Worm (Caenorhabditis elegans) whole organism, young adult: ENCODE results near the gene D1054.5.
A peak's percentile ranks its signal among the peaks of the same experiment; 100 is the strongest.

Experiments
- B0261.1 ChIP-seq: sonication (generic microtip); optimal IDR thresholded peaks from 2 replicates; lab custom pipeline; 2016; ENCODE audit warnings: mild to moderate bottlenecking, missing genetic modification characterization, moderate library complexity, missing compliant biosample characterization
- B0336.3 ChIP-seq: fragments of 200-800 bp; sonication (Bioruptor generic); IDR thresholded peaks from 2 replicates; pipeline ENCODE4 v1.3.6; 2022; ENCODE audit warnings: missing genetic modification characterization, missing compliant biosample characterization
- D2030.7 ChIP-seq: fragments of 200-800 bp; sonication (Bioruptor generic); IDR thresholded peaks from 2 replicates; pipeline ENCODE4 v1.3.6; 2022; ENCODE audit warnings: missing genetic modification reagents, missing genetic modification characterization, missing compliant biosample characterization
- F22D6.2 ChIP-seq: sonication (generic microtip); optimal IDR thresholded peaks from 2 replicates; lab custom pipeline; 2016; ENCODE audit warnings: mild to moderate bottlenecking, missing genetic modification characterization, missing compliant biosample characterization
- F37B4.10 ChIP-seq: fragments of 200-800 bp; sonication (Bioruptor generic); IDR thresholded peaks from 2 replicates; pipeline ENCODE4 v1.3.6; 2022; ENCODE audit warnings: missing genetic modification characterization, missing compliant biosample characterization
- F57A8.1 ChIP-seq: fragments of 200-800 bp; sonication (Bioruptor generic); optimal IDR thresholded peaks from 2 replicates; lab custom pipeline; 2018; ENCODE audit warnings: mild to moderate bottlenecking, missing genetic modification characterization, moderate library complexity, missing compliant biosample characterization
- F57C9.4 ChIP-seq: sonication (generic microtip); optimal IDR thresholded peaks from 2 replicates; lab custom pipeline; 2017; ENCODE audit warnings: mild to moderate bottlenecking, missing genetic modification characterization, missing compliant biosample characterization
- Y56A3A.18 ChIP-seq: fragments of 200-800 bp; sonication (Bioruptor generic); IDR thresholded peaks from 2 replicates; pipeline ENCODE4 v1.3.6; 2022; ENCODE audit warnings: missing genetic modification reagents, missing genetic modification characterization, missing compliant biosample characterization
- Y67H2A.10 ChIP-seq: fragments of 200-800 bp; sonication (Bioruptor generic); conservative IDR thresholded peaks from 2 replicates; pipeline ENCODE4 v1.3.6; 2022; ENCODE audit warnings: missing genetic modification reagents, missing genetic modification characterization, missing compliant biosample characterization
- Y79H2A.3 ChIP-seq: fragments of 200-800 bp; sonication (Bioruptor generic); conservative IDR thresholded peaks from 2 replicates; pipeline ENCODE4 v1.3.6; 2022; ENCODE audit warnings: missing genetic modification reagents, missing genetic modification characterization, missing compliant biosample characterization
- aptf-2 ChIP-seq: fragments of 200-800 bp; sonication (Bioruptor generic); conservative IDR thresholded peaks from 2 replicates; pipeline ENCODE4 v1.3.6; 2022; ENCODE audit warnings: missing genetic modification reagents, missing genetic modification characterization, missing compliant biosample characterization
- athp-1 ChIP-seq: sonication (generic microtip); optimal IDR thresholded peaks from 2 replicates; lab custom pipeline; 2017; ENCODE audit warnings: mild to moderate bottlenecking, missing genetic modification characterization, missing compliant biosample characterization
- bed-2 ChIP-seq: fragments of 200-800 bp; sonication (Bioruptor generic); IDR thresholded peaks from 2 replicates; pipeline ENCODE4 v1.3.6; 2022; ENCODE audit warnings: missing genetic modification reagents, missing genetic modification characterization, missing compliant biosample characterization
- ccch-3 ChIP-seq: fragments of 200-800 bp; sonication (Bioruptor generic); optimal IDR thresholded peaks from 2 replicates; lab custom pipeline; 2018; ENCODE audit warnings: mild to moderate bottlenecking, missing genetic modification characterization, missing compliant biosample characterization
- ceh-40 ChIP-seq: fragments of 200-800 bp; sonication (Bioruptor generic); IDR thresholded peaks from 2 replicates; pipeline ENCODE4 v1.3.6; 2022; ENCODE audit warnings: missing genetic modification characterization, missing compliant biosample characterization
- die-1 ChIP-seq: sonication (generic microtip); optimal IDR thresholded peaks from 2 replicates; lab custom pipeline; 2016; ENCODE audit warnings: missing genotype, mild to moderate bottlenecking, missing genetic modification characterization, missing compliant biosample characterization
- dpl-1 ChIP-seq: fragments of 150-350 bp; optimal IDR thresholded peaks from 2 replicates; lab custom pipeline; 2014; ENCODE audit warnings: missing biosample characterization, missing genetic modification reagents, missing genetic modification characterization
- ekl-4 ChIP-seq: fragments of 200-800 bp; sonication (Bioruptor generic); IDR thresholded peaks from 2 replicates; pipeline ENCODE4 v1.3.6; 2022; ENCODE audit warnings: missing genetic modification reagents, missing genetic modification characterization, missing compliant biosample characterization
- gei-17 ChIP-seq: fragments of 200-800 bp; sonication (Bioruptor generic); optimal IDR thresholded peaks from 2 replicates; lab custom pipeline; 2018; ENCODE audit warnings: mild to moderate bottlenecking, missing genetic modification characterization, missing compliant biosample characterization
- hlh-12 ChIP-seq: sonication (generic microtip); optimal IDR thresholded peaks from 2 replicates; lab custom pipeline; 2016; ENCODE audit warnings: missing genetic modification characterization, missing compliant biosample characterization
- hmg-20 ChIP-seq: fragments of 200-800 bp; sonication (Bioruptor generic); IDR thresholded peaks from 2 replicates; pipeline ENCODE4 v1.3.6; 2022; ENCODE audit warnings: missing genetic modification reagents, missing genetic modification characterization, missing compliant biosample characterization
- hrde-1 ChIP-seq: sonication (generic microtip); optimal IDR thresholded peaks from 2 replicates; lab custom pipeline; 2016; ENCODE audit warnings: missing genetic modification characterization, mild to moderate bottlenecking, missing compliant biosample characterization, moderate library complexity, missing genotype, missing genetic modification reagents, borderline replicate concordance
- hsf-1 ChIP-seq: fragments of 200-800 bp; sonication (Bioruptor generic); IDR thresholded peaks from 2 replicates; pipeline ENCODE4 v1.3.6; 2022; ENCODE audit warnings: missing genetic modification reagents, missing genetic modification characterization, missing compliant biosample characterization
- lag-1 ChIP-seq: fragments of 200-800 bp; sonication (Bioruptor generic); IDR thresholded peaks from 2 replicates; pipeline ENCODE4 v1.3.6; 2022; ENCODE audit warnings: missing genetic modification reagents, missing genetic modification characterization, missing compliant biosample characterization
- let-526 ChIP-seq: fragments of 200-800 bp; sonication (Bioruptor generic); IDR thresholded peaks from 2 replicates; pipeline ENCODE4 v1.3.6; 2022; ENCODE audit warnings: missing genetic modification reagents, missing genetic modification characterization, missing compliant biosample characterization
- let-607 ChIP-seq, 2 experiments: fragments of 200-800 bp in 1 of 2; sonication (Bioruptor generic) in 1 of 2; sonication (generic microtip) in 1 of 2; optimal IDR thresholded peaks; 2 replicates each; lab custom pipeline; 2016 to 2018; ENCODE audit warnings: mild to moderate bottlenecking in 2 of 2, missing compliant biosample characterization in 2 of 2, missing genetic modification characterization in 2 of 2, moderate library complexity in 2 of 2, missing genotype in 1 of 2
- lin-40 ChIP-seq: sonication (generic microtip); optimal IDR thresholded peaks from 2 replicates; lab custom pipeline; 2016; ENCODE audit warnings: missing genetic modification characterization, mild to moderate bottlenecking, missing compliant biosample characterization, missing genotype, missing genetic modification reagents
- lir-1 ChIP-seq: fragments of 200-800 bp; sonication (Bioruptor generic); conservative IDR thresholded peaks from 2 replicates; pipeline ENCODE4 v1.3.6; 2022; ENCODE audit warnings: missing genetic modification reagents, missing genetic modification characterization, missing compliant biosample characterization
- madf-10 ChIP-seq: sonication (generic microtip); optimal IDR thresholded peaks from 2 replicates; lab custom pipeline; 2016; ENCODE audit warnings: mild to moderate bottlenecking, missing genetic modification characterization, missing compliant biosample characterization
- madf-6 ChIP-seq: fragments of 200-800 bp; sonication (Bioruptor generic); IDR thresholded peaks from 2 replicates; pipeline ENCODE4 v1.3.6; 2022; ENCODE audit warnings: missing genetic modification reagents, missing genetic modification characterization, missing compliant biosample characterization
- mel-28 ChIP-seq: sonication (generic microtip); optimal IDR thresholded peaks from 2 replicates; lab custom pipeline; 2016; ENCODE audit warnings: borderline replicate concordance, mild to moderate bottlenecking, missing genetic modification characterization, missing compliant biosample characterization
- mxl-1 ChIP-seq: sonication (generic microtip); optimal IDR thresholded peaks from 2 replicates; lab custom pipeline; 2016; ENCODE audit warnings: missing genetic modification characterization, missing compliant biosample characterization
- nfya-1 ChIP-seq: sonication (generic microtip); optimal IDR thresholded peaks from 2 replicates; lab custom pipeline; 2017; ENCODE audit warnings: antibody characterized with exemption, missing compliant biosample characterization, missing genetic modification characterization, borderline replicate concordance; ENCODE audit not compliant: insufficient read depth
- nhr-120 ChIP-seq: fragments of 200-800 bp; sonication (Bioruptor generic); IDR thresholded peaks from 2 replicates; pipeline ENCODE4 v1.3.6; 2022; ENCODE audit warnings: missing genetic modification characterization, missing compliant biosample characterization
- nhr-179 ChIP-seq: sonication (generic microtip); optimal IDR thresholded peaks from 2 replicates; lab custom pipeline; 2016; ENCODE audit warnings: mild to moderate bottlenecking, missing genetic modification characterization, missing compliant biosample characterization
- nhr-80 ChIP-seq: sonication (generic microtip); optimal IDR thresholded peaks from 2 replicates; lab custom pipeline; 2016; ENCODE audit warnings: missing genetic modification characterization, missing compliant biosample characterization
- pbrm-1 ChIP-seq: fragments of 200-800 bp; sonication (Bioruptor generic); IDR thresholded peaks from 2 replicates; pipeline ENCODE4 v1.3.6; 2022; ENCODE audit warnings: missing genetic modification reagents, missing genetic modification characterization, missing compliant biosample characterization
- rec-8 ChIP-seq, 2 experiments: sonication (generic microtip); optimal IDR thresholded peaks; 2 replicates each; lab custom pipeline; 2016; ENCODE audit warnings: mild to moderate bottlenecking in 2 of 2, missing genetic modification characterization in 2 of 2, missing genetic modification reagents in 2 of 2, missing genotype in 2 of 2, missing biosample characterization in 1 of 2, missing compliant biosample characterization in 1 of 2, moderate library complexity in 1 of 2
- repo-1 ChIP-seq: sonication (generic microtip); optimal IDR thresholded peaks from 2 replicates; lab custom pipeline; 2017; ENCODE audit warnings: mild to moderate bottlenecking, missing genetic modification characterization, missing compliant biosample characterization
- sdz-38 ChIP-seq: sonication (generic microtip); optimal IDR thresholded peaks from 2 replicates; lab custom pipeline; 2016; ENCODE audit warnings: missing genotype, missing genetic modification characterization, missing compliant biosample characterization
- snpc-1.3 ChIP-seq: sonication (generic microtip); optimal IDR thresholded peaks from 2 replicates; lab custom pipeline; 2017; ENCODE audit warnings: missing genetic modification characterization, mild to moderate bottlenecking, missing compliant biosample characterization, antibody characterized with exemption, moderate library complexity, missing genotype, missing genetic modification reagents; ENCODE audit not compliant: insufficient read depth
- snpc-3.4 ChIP-seq: sonication (generic microtip); optimal IDR thresholded peaks from 2 replicates; lab custom pipeline; 2017; ENCODE audit warnings: missing genetic modification characterization, mild to moderate bottlenecking, missing compliant biosample characterization, antibody characterized with exemption, moderate library complexity, missing genotype, missing genetic modification reagents
- sptf-2 ChIP-seq: fragments of 200-800 bp; sonication (Bioruptor generic); optimal IDR thresholded peaks from 2 replicates; lab custom pipeline; 2018; ENCODE audit warnings: mild to moderate bottlenecking, missing genetic modification characterization, missing compliant biosample characterization
- unc-130 ChIP-seq: sonication (generic microtip); optimal IDR thresholded peaks from 2 replicates; lab custom pipeline; 2016; ENCODE audit warnings: missing genetic modification reagents, missing genetic modification characterization, missing compliant biosample characterization
- ztf-18 ChIP-seq: sonication (generic microtip); optimal IDR thresholded peaks from 2 replicates; lab custom pipeline; 2016; ENCODE audit warnings: missing genotype, mild to moderate bottlenecking, missing genetic modification characterization, missing compliant biosample characterization
- ztf-26 ChIP-seq: sonication (generic microtip); optimal IDR thresholded peaks from 2 replicates; lab custom pipeline; 2017; ENCODE audit warnings: missing genetic modification characterization, missing compliant biosample characterization
- ztf-28 ChIP-seq: fragments of 200-800 bp; sonication (Bioruptor generic); IDR thresholded peaks from 2 replicates; pipeline ENCODE4 v1.3.6; 2022; ENCODE audit warnings: missing genetic modification reagents, missing genetic modification characterization, missing compliant biosample characterization
- ztf-3 ChIP-seq: fragments of 200-800 bp; sonication (Bioruptor generic); optimal IDR thresholded peaks from 2 replicates; lab custom pipeline; 2018; ENCODE audit warnings: mild to moderate bottlenecking, missing genetic modification characterization, missing compliant biosample characterization
- ztf-6 ChIP-seq: fragments of 200-800 bp; sonication (Bioruptor generic); IDR thresholded peaks from 2 replicates; pipeline ENCODE4 v1.3.6; 2022; ENCODE audit warnings: missing genetic modification reagents, missing genetic modification characterization, missing compliant biosample characterization

D1054.5 gene

DNA sequence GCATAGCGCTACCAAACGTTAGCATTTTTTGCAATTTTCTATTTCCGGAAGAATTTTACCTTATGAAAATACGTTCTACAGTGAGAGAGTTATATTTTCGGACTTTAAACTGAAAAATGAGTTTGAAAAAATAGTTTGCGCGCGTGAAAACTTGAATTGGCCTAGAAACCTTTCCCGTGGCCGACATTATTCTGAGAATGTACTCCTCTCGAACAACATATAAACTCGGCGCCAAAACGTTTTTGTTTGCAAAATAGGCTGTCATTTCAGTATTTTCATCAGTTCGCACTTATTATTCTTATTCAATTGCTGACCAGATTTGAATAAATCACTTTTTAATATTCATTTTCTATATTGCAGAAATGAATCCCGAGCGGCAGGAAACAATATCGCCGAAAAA, 39.6 kb downstream of the D1054.5 start, which contains the start of the genes mre-11 and wdr-5.3 (continued):
- no peak for TF ChIP-seq hmg-20
- no peak for TF ChIP-seq F22D6.2 (tag; lab: Kevin White, UChicago)
- no peak for TF ChIP-seq mel-28
- 0 out of 2 replicates have a peak, but pooled peaks have one; percentile 51 for TF ChIP-seq hsf-1 (GFP tag; lab: Robert Waterston, UW)
- no peak for TF ChIP-seq Y56A3A.18
- TF ChIP-seq lir-1 (GFP tag; lab: Robert Waterston, UW): peak; percentile 21; the same call in 1 of the 2 replicates
- no peak for TF ChIP-seq F57C9.4
- TF ChIP-seq sdz-38 (tag; lab: Kevin White, UChicago): no peak
- TF ChIP-seq lin-40: no peak
- no peak for TF ChIP-seq repo-1 (tag; lab: Kevin White, UChicago)
- no peak for TF ChIP-seq hrde-1 (tag; lab: Kevin White, UChicago)
- TF ChIP-seq sptf-2 (GFP tag; lab: Kevin White, UChicago): no peak
- TF ChIP-seq rec-8 (tag; optimal IDR thresholded peaks at IDR 0.05; lab: Kevin White, UChicago): no peak
- TF ChIP-seq nhr-120: no peak
- TF ChIP-seq B0261.1 (tag; lab: Kevin White, UChicago): no peak
- no peak for TF ChIP-seq let-607 (tag; optimal IDR thresholded peaks at IDR 0.05; lab: Kevin White, UChicago)
- no peak for TF ChIP-seq F37B4.10
- TF ChIP-seq dpl-1: peak; percentile 58
- peak; percentile 52 for TF ChIP-seq D2030.7 (GFP tag; lab: Robert Waterston, UW)
- no peak for TF ChIP-seq aptf-2 (GFP tag; lab: Robert Waterston, UW)
- TF ChIP-seq Y67H2A.10 (GFP tag; lab: Robert Waterston, UW): no peak
- TF ChIP-seq let-526 (GFP tag; lab: Robert Waterston, UW): no peak
- no peak for TF ChIP-seq ztf-26 (tag; lab: Kevin White, UChicago)
- no peak for TF ChIP-seq ceh-40 (GFP tag; lab: Robert Waterston, UW)
- TF ChIP-seq lag-1 (GFP tag; lab: Robert Waterston, UW): no peak
- TF ChIP-seq bed-2: no peak
- TF ChIP-seq hlh-12 (tag; lab: Kevin White, UChicago): no peak
- peak; percentile 14 for TF ChIP-seq snpc-1.3 (tag; lab: Kevin White, UChicago)
- no peak for TF ChIP-seq nhr-80 (tag; lab: Kevin White, UChicago)
- no peak for TF ChIP-seq die-1
- peak; percentile 46; the same call in 1 of the 2 replicates for TF ChIP-seq ekl-4 (GFP tag; lab: Robert Waterston, UW)
- no peak for TF ChIP-seq nhr-179 (tag; lab: Kevin White, UChicago)
- no peak for TF ChIP-seq madf-10 (tag; lab: Kevin White, UChicago)
- TF ChIP-seq mxl-1: no peak
- peak; percentile 45; the same call in 1 of the 2 replicates for TF ChIP-seq B0336.3 (GFP tag; lab: Robert Waterston, UW)
- 0 out of 2 replicates have a peak, but pooled peaks have one; percentile 38 for TF ChIP-seq pbrm-1 (GFP tag; lab: Robert Waterston, UW)
- TF ChIP-seq ztf-28 (GFP tag; lab: Robert Waterston, UW): 0 out of 2 replicates have a peak, but pooled peaks have one; percentile 10
- TF ChIP-seq Y79H2A.3 (GFP tag; lab: Robert Waterston, UW): no peak
- TF ChIP-seq ztf-18 (tag; lab: Kevin White, UChicago): no peak
- no peak for TF ChIP-seq ccch-3 (GFP tag; lab: Kevin White, UChicago)
- peak; percentile 81 for TF ChIP-seq unc-130 (GFP tag; lab: Kevin White, UChicago)
- TF ChIP-seq ztf-6 (GFP tag; lab: Robert Waterston, UW): peak; percentile 51; the same call in 1 of the 2 replicates
- TF ChIP-seq snpc-3.4: no peak
- TF ChIP-seq athp-1 (tag; lab: Kevin White, UChicago): no peak
- TF ChIP-seq nfya-1 (tag; lab: Kevin White, UChicago): no peak
- no peak for TF ChIP-seq ztf-3
- TF ChIP-seq madf-6 (GFP tag; lab: Robert Waterston, UW): peak; percentile 79
- no peak for TF ChIP-seq gei-17 (GFP tag; lab: Kevin White, UChicago)
- TF ChIP-seq F57A8.1 (GFP tag; lab: Kevin White, UChicago): no peak
